Fruit fly (Drosophila melanogaster) whole organism, prepupa: Measurements from ENCODE around the gene dx.

Experiments used
- Blimp-1 ChIP-seq: fragments of 200-800 bp; sonication (Bioruptor generic); optimal IDR thresholded peaks from 3 replicates; lab custom pipeline; 2017; ENCODE audit warnings: missing biosample characterization, missing genetic modification characterization, mild to moderate bottlenecking, moderate library complexity, missing genetic modification reagents
- CG10631 ChIP-seq: fragments of 200-800 bp; sonication (Bioruptor generic); optimal IDR thresholded peaks from 2 replicates; lab custom pipeline; 2016; ENCODE audit warnings: missing biosample characterization, missing genetic modification characterization
- CG11294 ChIP-seq: fragments of 200-800 bp; sonication (Bioruptor generic); IDR thresholded peaks from 2 replicates; pipeline ENCODE4 v1.3.6; 2022; ENCODE audit warnings: missing biosample characterization, missing genetic modification characterization
- CG11762 ChIP-seq: fragments of 200-800 bp; sonication (Bioruptor generic); optimal IDR thresholded peaks from 3 replicates; lab custom pipeline; 2016; ENCODE audit warnings: missing biosample characterization, missing genetic modification characterization; ENCODE audit not compliant: insufficient read depth
- CG11902 ChIP-seq: fragments of 200-800 bp; sonication (Bioruptor generic); optimal IDR thresholded peaks from 3 replicates; lab custom pipeline; 2016; ENCODE audit warnings: missing biosample characterization, missing genetic modification characterization
- CG15336 ChIP-seq: fragments of 200-800 bp; sonication (Bioruptor generic); IDR thresholded peaks from 2 replicates; pipeline ENCODE4 v1.3.6; 2022; ENCODE audit warnings: missing biosample characterization, missing genetic modification characterization
- CG16779 ChIP-seq: fragments of 200-800 bp; sonication (Bioruptor generic); optimal IDR thresholded peaks from 3 replicates; lab custom pipeline; 2017; ENCODE audit warnings: missing biosample characterization, mild to moderate bottlenecking, missing genetic modification characterization
- CG3032 ChIP-seq: fragments of 200-800 bp; optimal IDR thresholded peaks from 2 replicates; lab custom pipeline; 2019; ENCODE audit warnings: missing biosample characterization, mild to moderate bottlenecking, missing genetic modification characterization, moderate library complexity
- CG31627 ChIP-seq: fragments of 200-800 bp; sonication (Bioruptor generic); optimal IDR thresholded peaks from 3 replicates; lab custom pipeline; 2016; ENCODE audit warnings: missing biosample characterization, missing genetic modification characterization
- CG32006 ChIP-seq: fragments of 200-800 bp; sonication (Bioruptor generic); optimal IDR thresholded peaks from 3 replicates; lab custom pipeline; 2017; ENCODE audit warnings: missing biosample characterization, mild to moderate bottlenecking, missing genetic modification characterization
- CG34406 ChIP-seq: fragments of 200-800 bp; sonication (Bioruptor generic); optimal IDR thresholded peaks from 3 replicates; lab custom pipeline; 2016; ENCODE audit warnings: missing biosample characterization, missing genetic modification characterization
- CG6163 ChIP-seq: fragments of 200-800 bp; sonication (Bioruptor generic); IDR thresholded peaks from 3 replicates; pipeline ENCODE4 v1.3.6; 2022; ENCODE audit warnings: missing biosample characterization, missing genetic modification characterization
- CG6792 ChIP-seq: fragments of 200-800 bp; sonication (Bioruptor generic); optimal IDR thresholded peaks from 3 replicates; lab custom pipeline; 2016; ENCODE audit warnings: missing biosample characterization, missing genetic modification characterization
- CG6808 ChIP-seq: fragments of 200-800 bp; sonication (Bioruptor generic); optimal IDR thresholded peaks from 3 replicates; lab custom pipeline; 2017; ENCODE audit warnings: missing biosample characterization, missing genetic modification characterization, mild to moderate bottlenecking, moderate library complexity, missing genetic modification reagents
- CG6854 ChIP-seq: fragments of 200-800 bp; sonication (Bioruptor generic); optimal IDR thresholded peaks from 2 replicates; lab custom pipeline; 2017; ENCODE audit warnings: missing biosample characterization, mild to moderate bottlenecking, missing genetic modification characterization
- CG7368 ChIP-seq: fragments of 200-800 bp; sonication (Bioruptor generic); optimal IDR thresholded peaks from 3 replicates; lab custom pipeline; 2016; ENCODE audit warnings: missing biosample characterization, missing genetic modification characterization
- CG8119 ChIP-seq: fragments of 200-800 bp; sonication (Bioruptor generic); IDR thresholded peaks from 3 replicates; pipeline ENCODE4 v1.3.6; 2022; ENCODE audit warnings: missing biosample characterization, missing genetic modification characterization
- CG8319 ChIP-seq: fragments of 200-800 bp; sonication (Bioruptor generic); optimal IDR thresholded peaks from 3 replicates; lab custom pipeline; 2016; ENCODE audit warnings: missing biosample characterization, missing genetic modification characterization
- CG8632 ChIP-seq: fragments of 200-800 bp; sonication (Bioruptor generic); optimal IDR thresholded peaks from 3 replicates; lab custom pipeline; 2016; ENCODE audit warnings: missing biosample characterization, missing genetic modification characterization
- CG9139 ChIP-seq: fragments of 200-800 bp; sonication (Bioruptor generic); optimal IDR thresholded peaks from 3 replicates; lab custom pipeline; 2017; ENCODE audit warnings: missing biosample characterization, mild to moderate bottlenecking, missing genetic modification characterization
- Eip78C ChIP-seq: fragments of 200-800 bp; sonication (Bioruptor generic); peaks from one replicate; lab custom pipeline; 2016; ENCODE audit warnings: missing biosample characterization, missing genetic modification characterization
- Ets96B ChIP-seq: fragments of 200-800 bp; optimal IDR thresholded peaks from 2 replicates; lab custom pipeline; 2019; ENCODE audit warnings: missing biosample characterization, mild to moderate bottlenecking, missing genetic modification characterization, moderate library complexity
- Gug ChIP-seq: fragments of 200-800 bp; sonication (Bioruptor generic); IDR thresholded peaks from 2 replicates; pipeline ENCODE4 v1.3.6; 2022; ENCODE audit warnings: missing biosample characterization, missing genetic modification characterization
- Hr38 ChIP-seq: sonication (Bioruptor generic); optimal IDR thresholded peaks from 2 replicates; lab custom pipeline; 2016; ENCODE audit warnings: missing biosample characterization, missing genetic modification characterization
- Hr39 ChIP-seq: fragments of 200-800 bp; sonication (Bioruptor generic); optimal IDR thresholded peaks from 2 replicates; lab custom pipeline; 2016; ENCODE audit warnings: missing biosample characterization, missing genetic modification characterization
- Hr4 ChIP-seq: fragments of 200-800 bp; sonication (Bioruptor generic); optimal IDR thresholded peaks from 3 replicates; lab custom pipeline; 2016; ENCODE audit warnings: missing biosample characterization, missing genetic modification characterization
- Smox ChIP-seq: fragments of 200-800 bp; sonication (Bioruptor generic); optimal IDR thresholded peaks from 3 replicates; lab custom pipeline; 2016; ENCODE audit warnings: missing biosample characterization, missing genetic modification characterization
- Sox14 ChIP-seq: fragments of 200-800 bp; sonication (Bioruptor generic); optimal IDR thresholded peaks from 3 replicates; lab custom pipeline; 2016; ENCODE audit warnings: missing biosample characterization, missing genetic modification characterization
- Sox15 ChIP-seq: fragments of 200-800 bp; sonication (Bioruptor generic); optimal IDR thresholded peaks from 3 replicates; lab custom pipeline; 2016; ENCODE audit warnings: missing biosample characterization, missing genetic modification characterization
- achi ChIP-seq: fragments of 200-800 bp; sonication (Bioruptor generic); optimal IDR thresholded peaks from 3 replicates; lab custom pipeline; 2016; ENCODE audit warnings: missing biosample characterization, missing genetic modification characterization
- acj6 ChIP-seq: fragments of 200-800 bp; sonication (Bioruptor generic); optimal IDR thresholded peaks from 3 replicates; lab custom pipeline; 2016; ENCODE audit warnings: missing biosample characterization, missing genetic modification characterization
- cyc ChIP-seq: fragments of 200-800 bp; sonication (Bioruptor generic); optimal IDR thresholded peaks from 3 replicates; lab custom pipeline; 2016; ENCODE audit warnings: missing biosample characterization, missing genetic modification characterization
- dac ChIP-seq: fragments of 200-800 bp; sonication (Bioruptor generic); optimal IDR thresholded peaks from 2 replicates; lab custom pipeline; 2017; ENCODE audit warnings: missing biosample characterization, mild to moderate bottlenecking, missing genetic modification characterization
- dsx ChIP-seq: fragments of 200-800 bp; optimal IDR thresholded peaks from 3 replicates; lab custom pipeline; 2019; ENCODE audit warnings: missing biosample characterization, mild to moderate bottlenecking, missing genetic modification characterization, moderate library complexity; ENCODE audit not compliant: poor library complexity, severe bottlenecking
- eg ChIP-seq: fragments of 200-800 bp; sonication (Bioruptor generic); IDR thresholded peaks from 3 replicates; pipeline ENCODE4 v1.3.6; 2022; ENCODE audit warnings: missing biosample characterization, missing genetic modification characterization
- fd59A ChIP-seq: fragments of 200-800 bp; sonication (Bioruptor generic); optimal IDR thresholded peaks from 2 replicates; lab custom pipeline; 2017; ENCODE audit warnings: missing biosample characterization, mild to moderate bottlenecking, missing genetic modification characterization, missing genetic modification reagents
- lz ChIP-seq: fragments of 200-800 bp; sonication (Bioruptor generic); optimal IDR thresholded peaks from 3 replicates; lab custom pipeline; 2016; ENCODE audit warnings: missing biosample characterization, missing genetic modification characterization
- net ChIP-seq: fragments of 200-800 bp; sonication (Bioruptor generic); optimal IDR thresholded peaks from 3 replicates; lab custom pipeline; 2016; ENCODE audit warnings: missing biosample characterization, missing genetic modification characterization
- pdm3 ChIP-seq: fragments of 200-800 bp; sonication (Bioruptor generic); optimal IDR thresholded peaks from 3 replicates; lab custom pipeline; 2016; ENCODE audit warnings: missing biosample characterization, missing genetic modification characterization
- salr ChIP-seq, 2 experiments: fragments of 200-800 bp; sonication (Bioruptor generic); optimal IDR thresholded peaks; 3 replicates each; lab custom pipeline; 2016 to 2018; ENCODE audit warnings: missing biosample characterization in 2 of 2, missing genetic modification characterization in 2 of 2, mild to moderate bottlenecking in 1 of 2
- spab ChIP-seq: fragments of 200-800 bp; sonication (Bioruptor generic); optimal IDR thresholded peaks from 2 replicates; lab custom pipeline; 2017; ENCODE audit warnings: missing biosample characterization, mild to moderate bottlenecking, missing genetic modification characterization, missing genetic modification reagents
- ss ChIP-seq, 2 experiments: fragments of 200-800 bp; sonication (Bioruptor generic); optimal IDR thresholded peaks; 2 replicates in 1 of 2; 3 replicates in 1 of 2; lab custom pipeline; 2017 to 2018; ENCODE audit warnings: mild to moderate bottlenecking in 2 of 2, missing biosample characterization in 2 of 2, missing genetic modification characterization in 2 of 2, moderate library complexity in 1 of 2
- svp ChIP-seq: fragments of 200-800 bp; sonication (Bioruptor generic); peaks from one replicate; lab custom pipeline; 2016; ENCODE audit warnings: missing biosample characterization, missing genetic modification characterization
- vri ChIP-seq: fragments of 200-800 bp; sonication (Bioruptor generic); optimal IDR thresholded peaks from 3 replicates; lab custom pipeline; 2016; ENCODE audit warnings: missing biosample characterization, mild to moderate bottlenecking, missing genetic modification characterization

Gene dx

dm6 chrX:6540215-6540821 is 6.5 kb downstream of the dx start, which contains the start of gene CG34417 (continued):
- TF ChIP-seq CG11294 (GFP tag; lab: Robert Waterston, UW) (no peak; the same call in 1 of the 2 replicates), CG32006 (peak; percentile 90), Eip78C (GFP tag; lab: Kevin White, UChicago) (peak; percentile 97), Sox15 (GFP tag; lab: Kevin White, UChicago) (peak; percentile 69), CG8119 (GFP tag; lab: Robert Waterston, UW) (peak; percentile 85), Blimp-1 (peak; percentile 86), CG11762 (GFP tag; lab: Kevin White, UChicago) (peak; percentile 69), CG6854 (GFP tag; lab: Kevin White, UChicago) (peak; percentile 60), CG9139 (GFP tag; lab: Kevin White, UChicago) (peak; percentile 27), Hr4 (GFP tag; lab: Kevin White, UChicago) (peak; percentile 86), Hr38 (no peak), dac (GFP tag; lab: Kevin White, UChicago) (peak; percentile 54), Hr39 (GFP tag; lab: Kevin White, UChicago) (peak; percentile 74), eg (GFP tag; lab: Robert Waterston, UW) (peak; percentile 58; the same call in 2 of the 3 replicates), CG6163 (GFP tag; lab: Robert Waterston, UW) (peak; percentile 66; the same call in 1 of the 3 replicates), CG3032 (tag; lab: Kevin White, UChicago) (peak; percentile 74), pdm3 (GFP tag; lab: Kevin White, UChicago) (peak; percentile 84), CG16779 (peak; percentile 70), CG6808 (peak; percentile 84), dsx (GFP tag; lab: Kevin White, UChicago) (peak; percentile 73), net (GFP tag; lab: Kevin White, UChicago) (peak; percentile 68)

DNA sequence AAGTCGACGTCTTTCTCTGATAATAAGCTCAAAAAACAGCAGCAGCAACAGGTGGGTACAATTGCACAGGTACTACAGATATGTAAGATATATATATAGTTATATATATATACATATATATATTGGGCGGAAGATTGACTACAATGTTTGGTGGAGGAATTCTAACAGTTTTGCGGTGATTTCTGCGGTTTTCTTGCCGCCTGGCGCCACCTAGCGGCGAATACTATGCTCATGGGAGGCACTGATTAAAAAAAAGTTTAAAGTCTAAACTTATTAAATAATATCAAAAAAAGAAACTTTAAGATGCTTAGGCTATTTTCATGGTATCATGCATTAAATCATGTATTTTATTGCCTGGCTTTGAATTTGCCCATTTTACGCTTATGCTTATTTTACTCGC is 7.5 kb downstream of the dx start:
- TF ChIP-seq CG8319 (GFP tag; lab: Kevin White, UChicago) (no peak), CG6808 (no peak), CG11902 (GFP tag; lab: Kevin White, UChicago) (no peak), Blimp-1 (no peak), CG7368 (GFP tag; lab: Kevin White, UChicago) (no peak)

dm6 chrX:6542331-6542730 is 8.5 kb downstream of the dx start:
- TF ChIP-seq lz (GFP tag; lab: Kevin White, UChicago), result peak; percentile 45
- peak; percentile 7 for TF ChIP-seq fd59A (GFP tag; lab: Kevin White, UChicago)
- TF ChIP-seq CG34406, result peak; percentile 31
- TF ChIP-seq Sox14, result peak; percentile 38
- TF ChIP-seq dac (GFP tag; lab: Kevin White, UChicago), result peak; percentile 0
- peak; percentile 57 for TF ChIP-seq dsx (GFP tag; lab: Kevin White, UChicago)
- TF ChIP-seq Ets96B (tag; lab: Kevin White, UChicago), result peak; percentile 43
- peak; percentile 28 for TF ChIP-seq acj6 (GFP tag; lab: Kevin White, UChicago)
- peak; percentile 27 for TF ChIP-seq spab (GFP tag; lab: Kevin White, UChicago)
- peak; percentile 55 for TF ChIP-seq achi
- TF ChIP-seq Hr38, result no peak
- TF ChIP-seq CG3032 (tag; lab: Kevin White, UChicago), result peak; percentile 55
- peak; percentile 90 for TF ChIP-seq Eip78C (GFP tag; lab: Kevin White, UChicago)
- TF ChIP-seq CG11762 (GFP tag; lab: Kevin White, UChicago), result peak; percentile 13
- TF ChIP-seq Smox, result peak; percentile 49
- peak; percentile 33 for TF ChIP-seq cyc
- TF ChIP-seq CG31627 (GFP tag; lab: Kevin White, UChicago), result peak; percentile 14
- TF ChIP-seq ss (GFP tag; optimal IDR thresholded peaks at IDR 0.05; lab: Kevin White, UChicago), result peak; percentile 44 to 54
- no peak for TF ChIP-seq CG11902 (GFP tag; lab: Kevin White, UChicago)
- TF ChIP-seq Gug (GFP tag; lab: Robert Waterston, UW), result peak; percentile 76
- TF ChIP-seq CG11294 (GFP tag; lab: Robert Waterston, UW), result peak; percentile 57; the same call in 1 of the 2 replicates
- TF ChIP-seq CG6792 (GFP tag; lab: Kevin White, UChicago), result peak; percentile 41
- TF ChIP-seq vri (GFP tag; lab: Kevin White, UChicago), result peak; percentile 23
- TF ChIP-seq Blimp-1, result no peak
- TF ChIP-seq CG10631 (GFP tag; lab: Kevin White, UChicago), result peak; percentile 50
- TF ChIP-seq svp (GFP tag; lab: Kevin White, UChicago), result peak; percentile 83
- TF ChIP-seq salr (GFP tag; optimal IDR thresholded peaks at IDR 0.05; lab: Kevin White, UChicago), result peak in 1 of 2 experiments; percentile 32
- no peak for TF ChIP-seq CG16779
- TF ChIP-seq eg (GFP tag; lab: Robert Waterston, UW), result peak; percentile 87
- TF ChIP-seq CG8119 (GFP tag; lab: Robert Waterston, UW), result peak; percentile 82
- TF ChIP-seq pdm3 (GFP tag; lab: Kevin White, UChicago), result peak; percentile 52
- peak; percentile 86 for TF ChIP-seq CG15336 (GFP tag; lab: Robert Waterston, UW)
- TF ChIP-seq CG8632 (GFP tag; lab: Kevin White, UChicago), result peak; percentile 30
- TF ChIP-seq Sox15 (GFP tag; lab: Kevin White, UChicago), result no peak
